Fruit fly (Drosophila melanogaster) whole organism, prepupa: ENCODE measurements around the gene CG44004.

Source experiments
- CG11294 ChIP-seq: fragments of 200-800 bp; sonication (Bioruptor generic); IDR thresholded peaks from 2 replicates; pipeline ENCODE4 v1.3.6; 2022; ENCODE audit warnings: missing biosample characterization, missing genetic modification characterization
- CG6854 ChIP-seq: fragments of 200-800 bp; sonication (Bioruptor generic); optimal IDR thresholded peaks from 2 replicates; lab custom pipeline; 2017; ENCODE audit warnings: missing biosample characterization, mild to moderate bottlenecking, missing genetic modification characterization
- Lpt ChIP-seq: fragments of 200-800 bp; sonication (Bioruptor generic); optimal IDR thresholded peaks from 3 replicates; lab custom pipeline; 2016; ENCODE audit warnings: missing biosample characterization, missing genetic modification characterization
- esn ChIP-seq: fragments of 200-800 bp; sonication (Bioruptor generic); optimal IDR thresholded peaks from 2 replicates; lab custom pipeline; 2016; ENCODE audit warnings: missing biosample characterization, mild to moderate bottlenecking, missing genetic modification characterization, moderate library complexity
- fkh ChIP-seq: fragments of 200-800 bp; sonication (Bioruptor generic); optimal IDR thresholded peaks from 3 replicates; lab custom pipeline; 2017; ENCODE audit warnings: missing biosample characterization, mild to moderate bottlenecking, missing genetic modification characterization, moderate library complexity
- pdm3 ChIP-seq: fragments of 200-800 bp; sonication (Bioruptor generic); optimal IDR thresholded peaks from 3 replicates; lab custom pipeline; 2016; ENCODE audit warnings: missing biosample characterization, missing genetic modification characterization
- svp ChIP-seq: fragments of 200-800 bp; sonication (Bioruptor generic); peaks from one replicate; lab custom pipeline; 2016; ENCODE audit warnings: missing biosample characterization, missing genetic modification characterization

DNA sequence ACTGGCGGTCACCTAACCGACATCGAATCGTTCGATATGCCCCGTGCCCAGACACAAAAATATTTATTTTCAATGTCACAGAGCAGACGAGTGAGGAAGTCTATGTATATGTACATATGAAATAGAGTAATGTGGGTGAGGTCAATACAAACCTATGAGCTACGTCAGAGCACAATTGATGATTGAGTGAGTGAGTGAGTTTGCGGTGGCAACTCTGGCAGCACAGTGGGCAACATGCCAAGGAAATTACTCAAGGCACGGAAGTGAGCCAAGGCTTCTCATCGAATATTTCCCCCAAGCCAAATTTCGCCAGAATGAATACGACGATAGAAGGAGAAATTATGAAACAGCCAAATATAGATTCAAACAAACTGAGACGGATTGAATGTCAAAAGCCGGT lies 39.2 kb downstream of the CG44004 start:
- TF ChIP-seq fkh (GFP tag; lab: Kevin White, UChicago) (no peak), svp (GFP tag; lab: Kevin White, UChicago) (no peak), pdm3 (no peak), Lpt (GFP tag; lab: Kevin White, UChicago) (no peak), CG11294 (GFP tag; lab: Robert Waterston, UW) (no peak), CG6854 (GFP tag; lab: Kevin White, UChicago) (no peak), esn (no peak)
